Worm (Caenorhabditis elegans) whole organism, L4/young adult: Measurements from ENCODE around the gene nhr-114.

Experiments
- W03F9.2 ChIP-seq: fragments of 150-350 bp; optimal IDR thresholded peaks from 2 replicates; lab custom pipeline; 2014; ENCODE audit warnings: missing biosample characterization, missing genetic modification characterization
- dao-5 ChIP-seq: sonication (generic microtip); optimal IDR thresholded peaks from 2 replicates; lab custom pipeline; 2016; ENCODE audit warnings: missing genotype, missing genetic modification characterization, moderate library complexity, missing compliant biosample characterization
- him-1 ChIP-seq: sonication (generic microtip); optimal IDR thresholded peaks from 2 replicates; lab custom pipeline; 2016; ENCODE audit warnings: missing genotype, missing genetic modification reagents, missing genetic modification characterization, missing compliant biosample characterization

DNA sequence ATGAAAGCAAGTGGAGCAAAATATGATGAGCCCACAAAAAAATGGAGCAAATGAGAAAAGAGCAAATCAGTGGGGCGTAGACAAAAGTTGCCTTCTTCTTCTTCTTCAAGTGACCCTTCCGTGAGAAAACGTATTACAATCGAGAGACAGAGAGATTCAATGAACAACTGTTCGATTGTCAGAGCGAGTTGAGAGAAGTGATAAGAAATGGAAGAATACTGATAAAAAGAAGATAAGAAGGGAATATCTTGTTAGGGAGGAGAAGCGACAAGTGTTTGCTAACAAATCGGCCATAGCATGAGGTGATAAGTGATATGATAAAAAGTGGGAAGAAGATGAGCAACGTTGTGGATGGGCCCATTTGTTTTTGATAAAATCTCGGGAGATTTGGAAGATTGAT is 29.7 kb upstream of the nhr-114 start:
- TF ChIP-seq him-1 (tag; lab: Kevin White, UChicago) (no peak), W03F9.2 (tag; lab: Kevin White, UChicago) (no peak), dao-5 (tag; lab: Kevin White, UChicago) (no peak)
